Worm (Caenorhabditis elegans): ENCODE measurements around the gene C02F5.13.

The C02F5.13 gene

DNA sequence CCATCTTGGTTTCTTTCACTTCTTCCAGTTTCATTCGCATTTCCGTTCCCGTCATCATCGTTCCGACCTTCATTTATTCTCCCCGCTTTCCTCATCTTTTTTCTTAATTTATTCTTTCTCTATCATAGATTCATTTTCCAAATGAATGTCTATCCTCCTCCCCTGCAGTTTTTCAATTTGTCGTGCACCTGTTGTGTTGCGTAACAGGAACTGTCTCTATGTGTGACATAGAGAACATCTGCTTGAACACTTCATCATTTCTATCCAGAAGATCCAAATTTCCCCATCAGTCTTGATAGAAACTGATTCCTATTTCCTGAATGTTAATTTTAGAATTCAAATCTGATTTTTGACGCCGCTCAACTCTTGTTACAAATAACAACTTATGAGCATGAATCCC, 36.4 kb downstream of the C02F5.13 start:
- TF ChIP-seq lin-39 (tag; optimal IDR thresholded peaks at IDR 0.05) (no peak), skn-1 (tag; optimal IDR thresholded peaks at IDR 0.05) (no peak), ceh-28 (tag; optimal IDR thresholded peaks at IDR 0.05) (no peak), ceh-16 (tag; optimal IDR thresholded peaks at IDR 0.05) (no peak), nhr-77 (tag; optimal IDR thresholded peaks at IDR 0.05) (no peak), jun-1 (tag; optimal IDR thresholded peaks at IDR 0.05) (no peak), ZK546.5 (tag; optimal IDR thresholded peaks at IDR 0.05) (no peak), mml-1 (tag; optimal IDR thresholded peaks at IDR 0.05) (no peak), mdl-1 (tag; optimal IDR thresholded peaks at IDR 0.05) (no peak), nfya-1 (tag; optimal IDR thresholded peaks at IDR 0.05; ENCODE audit: insufficient read depth) (no peak), egl-5 (tag; optimal IDR thresholded peaks at IDR 0.05) (no peak)

DNA sequence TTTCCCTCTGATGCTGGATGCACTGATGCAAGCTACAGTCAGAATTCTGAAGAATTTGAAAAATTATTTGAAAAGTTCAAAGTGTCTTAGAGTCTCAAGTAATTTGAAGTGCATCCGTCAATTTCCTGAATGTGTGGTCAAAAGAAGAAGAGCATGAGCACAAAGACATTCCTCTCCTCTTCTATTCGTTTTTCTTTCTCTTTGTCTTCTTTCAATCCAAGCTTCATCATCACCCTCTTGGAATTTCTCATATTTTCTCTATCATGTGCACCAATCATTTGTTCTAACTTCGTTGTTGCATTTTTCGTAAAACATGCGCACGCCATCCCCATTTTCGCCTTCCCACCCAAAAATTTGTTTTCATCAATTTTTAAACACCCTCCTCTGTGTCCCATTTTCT, 38.9 kb downstream of the C02F5.13 start:
- peak; percentile 74 for TF ChIP-seq fkh-10 (GFP tag; optimal IDR thresholded peaks at IDR 0.05)
- TF ChIP-seq nhr-237 (tag; optimal IDR thresholded peaks at IDR 0.05), result no peak

DNA sequence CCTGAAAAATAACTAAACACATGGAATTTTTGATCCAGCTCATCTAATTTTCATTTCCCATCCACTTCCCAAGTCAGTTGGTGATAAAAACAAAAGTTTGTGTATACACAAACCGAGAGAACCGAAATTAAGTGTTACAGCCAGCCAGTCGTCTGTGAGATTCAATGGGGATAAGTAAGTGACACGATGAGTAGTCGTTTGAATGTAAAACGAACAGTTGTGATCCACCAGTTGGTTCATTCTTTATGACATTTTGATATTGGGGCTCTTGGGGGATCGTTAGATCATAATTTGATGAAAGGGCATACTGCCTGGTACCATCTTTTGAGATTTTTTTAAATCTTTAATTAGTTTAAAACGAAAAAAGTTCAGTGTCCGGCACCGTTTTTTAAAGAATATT, 39.7 kb downstream of the C02F5.13 start:
- TF ChIP-seq nhr-77 (tag; optimal IDR thresholded peaks at IDR 0.05) (no peak), ztf-11 (tag; optimal IDR thresholded peaks at IDR 0.05) (no peak), egl-5 (tag; optimal IDR thresholded peaks at IDR 0.05) (peak; percentile 5), zag-1 (tag; optimal IDR thresholded peaks at IDR 0.05) (no peak), fkh-10 (GFP tag; optimal IDR thresholded peaks at IDR 0.05) (no peak), nhr-28 (tag; optimal IDR thresholded peaks at IDR 0.05) (no peak), mdl-1 (tag; optimal IDR thresholded peaks at IDR 0.05) (no peak), daf-12 (tag; optimal IDR thresholded peaks at IDR 0.05) (no peak), snpc-4 (tag; optimal IDR thresholded peaks at IDR 0.05) (no peak)

DNA sequence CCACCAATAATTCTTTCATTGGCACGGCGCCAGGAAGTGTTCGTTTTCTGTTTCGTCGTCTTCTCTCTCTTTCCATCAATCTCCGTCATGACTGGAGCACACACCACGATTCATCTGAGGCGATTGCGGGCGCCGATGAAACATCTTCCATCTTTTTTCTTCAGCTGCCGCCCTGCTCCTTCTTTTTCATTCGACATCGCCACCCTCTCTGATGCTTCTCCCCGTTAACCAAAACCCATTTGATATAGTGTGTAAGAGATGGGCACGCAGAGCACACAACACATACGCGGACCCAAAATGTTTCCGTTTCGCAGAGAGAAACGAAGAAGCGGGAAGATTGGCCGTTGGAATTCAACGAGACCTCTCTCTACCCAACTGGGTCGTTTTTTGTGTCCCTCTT, 40.4 kb downstream of the C02F5.13 start:
- TF ChIP-seq nfya-1 (tag; optimal IDR thresholded peaks at IDR 0.05; ENCODE audit: insufficient read depth) (peak; percentile 59), hmg-11 (tag; optimal IDR thresholded peaks at IDR 0.05) (peak; percentile 18), ztf-11 (tag; optimal IDR thresholded peaks at IDR 0.05) (no peak), lin-39 (tag; optimal IDR thresholded peaks at IDR 0.05) (peak; percentile 75)

DNA sequence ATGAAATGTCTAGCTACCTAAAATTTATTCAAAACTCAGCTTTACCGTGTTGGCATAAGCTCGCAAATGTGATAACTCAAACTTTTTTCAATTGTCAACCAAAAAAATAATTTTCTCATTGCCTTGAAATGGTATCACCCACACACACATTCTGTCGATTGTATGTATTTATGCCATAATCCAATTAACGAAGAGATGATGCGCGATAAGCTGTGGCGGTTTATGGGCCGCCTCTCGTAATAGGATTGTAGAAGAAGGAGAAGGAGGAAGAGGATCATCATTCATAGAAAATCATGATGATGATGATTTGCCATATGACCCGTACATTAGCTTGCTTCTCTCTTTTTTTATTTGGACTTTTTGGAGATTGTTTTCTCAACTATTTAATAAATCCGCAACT, 42.0 kb downstream of the C02F5.13 start:
- TF ChIP-seq egl-5 (tag; optimal IDR thresholded peaks at IDR 0.05) (peak; percentile 39), R02D3.7 (tag; optimal IDR thresholded peaks at IDR 0.05) (no peak), nhr-28 (tag; optimal IDR thresholded peaks at IDR 0.05) (no peak), lin-39 (tag; optimal IDR thresholded peaks at IDR 0.05) (no peak)

DNA sequence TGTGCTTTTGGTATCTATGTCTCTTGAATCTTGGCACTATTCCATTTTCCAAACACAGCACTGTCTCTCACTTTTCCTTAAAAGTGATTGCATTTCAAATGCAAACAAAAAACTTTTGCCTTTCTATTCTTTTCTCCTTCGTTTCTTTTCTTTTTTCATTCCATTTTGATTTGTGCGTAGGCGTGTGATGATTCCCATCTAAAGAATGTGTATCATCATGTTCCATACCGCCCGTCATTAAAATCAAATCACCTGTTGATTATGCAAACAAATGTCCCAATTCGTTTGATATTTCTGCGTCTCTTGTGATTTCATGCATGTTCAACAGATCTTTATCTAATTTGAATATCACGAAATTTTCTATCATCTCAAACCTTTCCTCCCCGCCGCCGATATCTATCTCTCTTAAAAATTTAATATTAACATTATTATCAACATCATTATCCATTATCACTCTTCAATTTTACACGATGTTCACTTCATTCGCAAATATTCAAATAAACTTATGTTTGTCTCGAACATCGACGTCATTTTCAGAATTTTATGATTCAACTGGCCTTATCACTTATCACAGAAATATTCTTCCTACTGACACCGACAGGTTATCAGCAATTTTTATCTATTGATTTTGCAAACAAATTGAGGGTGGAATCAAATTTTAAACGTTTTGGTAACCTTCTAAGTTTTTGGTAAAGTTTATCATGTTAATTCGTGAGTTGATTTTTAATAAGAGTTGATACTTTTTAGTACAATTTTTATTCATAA, 44.3 kb downstream of the C02F5.13 start:
- TF ChIP-seq elt-3 (tag; optimal IDR thresholded peaks at IDR 0.05), result no peak
- no peak for TF ChIP-seq fkh-10 (GFP tag; optimal IDR thresholded peaks at IDR 0.05)
- TF ChIP-seq egl-5 (tag; optimal IDR thresholded peaks at IDR 0.05), result peak; percentile 61
- TF ChIP-seq mdl-1 (tag; optimal IDR thresholded peaks at IDR 0.05), result no peak
- no peak for TF ChIP-seq lin-39 (tag; optimal IDR thresholded peaks at IDR 0.05)
- TF ChIP-seq pqm-1 (tag; optimal IDR thresholded peaks at IDR 0.05), result peak; percentile 90
- no peak for TF ChIP-seq eor-1 (tag; optimal IDR thresholded peaks at IDR 0.05)
- TF ChIP-seq nhr-28 (tag; optimal IDR thresholded peaks at IDR 0.05), result no peak
- peak; percentile 24 for TF ChIP-seq ceh-28 (tag; optimal IDR thresholded peaks at IDR 0.05)
- no peak for TF ChIP-seq ceh-9 (tag; optimal IDR thresholded peaks at IDR 0.05)
- TF ChIP-seq hmg-11 (tag; optimal IDR thresholded peaks at IDR 0.05), result no peak
- TF ChIP-seq elt-1 (tag; optimal IDR thresholded peaks at IDR 0.05), result no peak
- peak; percentile 46 for TF ChIP-seq pha-4 (tag; optimal IDR thresholded peaks at IDR 0.05)
- no peak for TF ChIP-seq daf-12 (tag; optimal IDR thresholded peaks at IDR 0.05)
- no peak for TF ChIP-seq jun-1 (tag; optimal IDR thresholded peaks at IDR 0.05)
- no peak for TF ChIP-seq nhr-76 (tag; optimal IDR thresholded peaks at IDR 0.05)
- TF ChIP-seq nhr-43 (tag; optimal IDR thresholded peaks at IDR 0.05; ENCODE audit: poor library complexity, severe bottlenecking), result no peak
- TF ChIP-seq nfya-1 (tag; optimal IDR thresholded peaks at IDR 0.05; ENCODE audit: insufficient read depth), result no peak
- TF ChIP-seq fos-1 (tag; optimal IDR thresholded peaks at IDR 0.05), result no peak
- TF ChIP-seq elt-2 (tag; optimal IDR thresholded peaks at IDR 0.05), result peak; percentile 96
- no peak for TF ChIP-seq ceh-16 (tag; optimal IDR thresholded peaks at IDR 0.05)
